Worm (Caenorhabditis elegans) whole organism, L4 larva: ENCODE results near the gene pho-8.

Experiments
- F10B5.3 ChIP-seq: sonication (generic microtip); optimal IDR thresholded peaks from 2 replicates; lab custom pipeline; 2016; ENCODE audit warnings: mild to moderate bottlenecking, missing genetic modification characterization, missing compliant biosample characterization
- F49E8.2 ChIP-seq: sonication (generic microtip); optimal IDR thresholded peaks from 2 replicates; lab custom pipeline; 2016; ENCODE audit warnings: missing compliant biosample characterization, mild to moderate bottlenecking, missing genetic modification characterization, borderline replicate concordance
- R02D3.7 ChIP-seq: fragments of 150-350 bp; sonication (generic microtip); optimal IDR thresholded peaks from 3 replicates; lab custom pipeline; 2014; ENCODE audit warnings: missing biosample characterization, missing genetic modification characterization
- T20F7.1 ChIP-seq: fragments of 200-800 bp; sonication (Bioruptor generic); optimal IDR thresholded peaks from 2 replicates; lab custom pipeline; 2018; ENCODE audit warnings: mild to moderate bottlenecking, missing genetic modification characterization, missing compliant biosample characterization
- Y105C5A.15 ChIP-seq: fragments of 200-800 bp; sonication (Bioruptor generic); IDR thresholded peaks from 2 replicates; pipeline ENCODE4 v1.3.6; 2022; ENCODE audit warnings: missing genetic modification characterization, missing compliant biosample characterization
- Y5F2A.4 ChIP-seq: fragments of 200-800 bp; sonication (Bioruptor generic); optimal IDR thresholded peaks from 2 replicates; lab custom pipeline; 2018; ENCODE audit warnings: mild to moderate bottlenecking, missing genetic modification characterization, missing compliant biosample characterization
- aha-1 ChIP-seq: fragments of 150-350 bp; peaks from one replicate; lab custom pipeline; 2014; ENCODE audit warnings: missing biosample characterization, missing genetic modification characterization
- attf-4 ChIP-seq: sonication (generic microtip); optimal IDR thresholded peaks from 3 replicates; lab custom pipeline; 2017; ENCODE audit warnings: missing biosample characterization, missing genetic modification characterization
- ceh-28 ChIP-seq: fragments of 150-350 bp; optimal IDR thresholded peaks from 2 replicates; lab custom pipeline; 2014; ENCODE audit warnings: missing biosample characterization, missing genetic modification reagents, missing genetic modification characterization
- ceh-32 ChIP-seq: sonication (generic microtip); optimal IDR thresholded peaks from 2 replicates; lab custom pipeline; 2016; ENCODE audit warnings: mild to moderate bottlenecking, missing genetic modification characterization, missing compliant biosample characterization; ENCODE audit not compliant: poor library complexity
- ces-1 ChIP-seq: fragments of 150-350 bp; sonication (generic microtip); optimal IDR thresholded peaks from 4 replicates; lab custom pipeline; 2014; ENCODE audit warnings: missing biosample characterization, missing genetic modification reagents, missing genetic modification characterization
- ctbp-1 ChIP-seq: fragments of 200-800 bp; sonication (Bioruptor generic); IDR thresholded peaks from 2 replicates; pipeline ENCODE4 v1.3.6; 2022; ENCODE audit warnings: missing genetic modification reagents, missing genetic modification characterization, missing compliant biosample characterization
- daf-16 ChIP-seq, 3 experiments: sonication (generic microtip); optimal IDR thresholded peaks; 2 replicates each; lab custom pipeline; 2016 to 2017; ENCODE audit warnings: missing genetic modification characterization in 3 of 3, missing genetic modification reagents in 3 of 3, mild to moderate bottlenecking in 2 of 3, missing compliant biosample characterization in 2 of 3, missing biosample characterization in 1 of 3, moderate library complexity in 1 of 3
- daf-19 ChIP-seq: fragments of 200-800 bp; sonication (Bioruptor generic); conservative IDR thresholded peaks from 2 replicates; pipeline ENCODE4 v1.3.6; 2022; ENCODE audit warnings: missing genetic modification characterization, missing compliant biosample characterization
- daf-8 ChIP-seq: fragments of 200-800 bp; sonication (Bioruptor generic); IDR thresholded peaks from 2 replicates; pipeline ENCODE4 v1.3.6; 2022; ENCODE audit warnings: missing genetic modification characterization, missing compliant biosample characterization
- dmd-6 ChIP-seq: fragments of 200-800 bp; sonication (Bioruptor generic); IDR thresholded peaks from 2 replicates; pipeline ENCODE4 v1.3.6; 2022; ENCODE audit warnings: missing genetic modification reagents, missing genetic modification characterization, missing compliant biosample characterization
- dve-1 ChIP-seq: sonication (generic microtip); optimal IDR thresholded peaks from 2 replicates; lab custom pipeline; 2017; ENCODE audit warnings: antibody characterized with exemption, mild to moderate bottlenecking, missing genetic modification characterization, missing compliant biosample characterization; ENCODE audit not compliant: insufficient read depth
- egl-43 ChIP-seq: fragments of 200-800 bp; sonication (Bioruptor generic); IDR thresholded peaks from 2 replicates; pipeline ENCODE4 v1.3.6; 2022; ENCODE audit warnings: missing genetic modification reagents, missing genetic modification characterization, missing compliant biosample characterization
- hif-1 ChIP-seq, 2 experiments: sonication (generic microtip); optimal IDR thresholded peaks; 2 replicates each; lab custom pipeline; 2016 to 2017; ENCODE audit warnings: missing compliant biosample characterization in 2 of 2, missing genetic modification characterization in 2 of 2, missing genetic modification reagents in 2 of 2, missing genotype in 2 of 2, mild to moderate bottlenecking in 1 of 2
- hlh-11 ChIP-seq: fragments of 200-800 bp; sonication (Bioruptor generic); optimal IDR thresholded peaks from 2 replicates; lab custom pipeline; 2018; ENCODE audit warnings: mild to moderate bottlenecking, missing genetic modification characterization, missing compliant biosample characterization
- hlh-30 ChIP-seq: sonication (generic microtip); optimal IDR thresholded peaks from 2 replicates; lab custom pipeline; 2017; ENCODE audit warnings: antibody characterized with exemption, mild to moderate bottlenecking, missing genetic modification characterization, missing compliant biosample characterization; ENCODE audit not compliant: insufficient read depth
- jun-1 ChIP-seq: fragments of 150-350 bp; optimal IDR thresholded peaks from 2 replicates; lab custom pipeline; 2014; ENCODE audit warnings: missing biosample characterization, missing genetic modification reagents, missing genetic modification characterization
- lin-1 ChIP-seq: fragments of 200-800 bp; sonication (Bioruptor generic); IDR thresholded peaks from 2 replicates; pipeline ENCODE4 v1.3.6; 2022; ENCODE audit warnings: missing genetic modification reagents, missing genetic modification characterization, missing compliant biosample characterization
- lsy-2 ChIP-seq, 2 experiments: fragments of 150-350 bp in 1 of 2; sonication (generic microtip) in 1 of 2; optimal IDR thresholded peaks; 2 replicates each; lab custom pipeline; 2014 to 2017; ENCODE audit warnings: missing biosample characterization in 2 of 2, missing genetic modification characterization in 2 of 2
- mep-1 ChIP-seq: fragments of 150-350 bp; sonication (generic microtip); optimal IDR thresholded peaks from 3 replicates; lab custom pipeline; 2014; ENCODE audit warnings: missing biosample characterization, missing genetic modification characterization
- nhr-11 ChIP-seq: fragments of 150-350 bp; optimal IDR thresholded peaks from 2 replicates; lab custom pipeline; 2014; ENCODE audit warnings: missing biosample characterization, missing genetic modification characterization
- nhr-237 ChIP-seq: sonication (generic microtip); optimal IDR thresholded peaks from 2 replicates; lab custom pipeline; 2017; ENCODE audit warnings: missing biosample characterization, missing genetic modification characterization
- nhr-41 ChIP-seq: fragments of 200-800 bp; sonication (Bioruptor generic); IDR thresholded peaks from 2 replicates; pipeline ENCODE4 v1.3.6; 2022; ENCODE audit warnings: missing genetic modification reagents, missing genetic modification characterization, missing compliant biosample characterization
- nhr-77 ChIP-seq: fragments of 150-350 bp; optimal IDR thresholded peaks from 2 replicates; lab custom pipeline; 2014; ENCODE audit warnings: missing biosample characterization, missing genetic modification characterization
- pha-4 ChIP-seq, 2 experiments: fragments of 150-350 bp in 1 of 2; fragments of 200-800 bp in 1 of 2; sonication (Bioruptor generic) in 1 of 2; IDR thresholded peaks in 1 of 2; optimal IDR thresholded peaks in 1 of 2; 2 replicates each; pipeline versions ENCODE4 v1.3.6 to Lab custom; 2014 to 2022; ENCODE audit warnings: missing genetic modification characterization in 2 of 2, missing genetic modification reagents in 2 of 2, missing biosample characterization in 1 of 2, missing compliant biosample characterization in 1 of 2
- pqm-1 ChIP-seq: sonication (generic microtip); optimal IDR thresholded peaks from 2 replicates; lab custom pipeline; 2017; ENCODE audit warnings: missing biosample characterization, missing genetic modification characterization
- rbr-2 ChIP-seq: sonication (generic microtip); optimal IDR thresholded peaks from 2 replicates; lab custom pipeline; 2016; ENCODE audit warnings: missing genotype, missing genetic modification characterization, missing compliant biosample characterization
- saeg-2 ChIP-seq: fragments of 200-800 bp; sonication (Bioruptor generic); IDR thresholded peaks from 2 replicates; pipeline ENCODE4 v1.3.6; 2022; ENCODE audit warnings: missing genetic modification reagents, missing genetic modification characterization, missing compliant biosample characterization
- zip-2 ChIP-seq: fragments of 150-350 bp; optimal IDR thresholded peaks from 2 replicates; lab custom pipeline; 2014; ENCODE audit warnings: missing biosample characterization, missing genetic modification characterization
- ztf-7 ChIP-seq: fragments of 150-350 bp; optimal IDR thresholded peaks from 2 replicates; lab custom pipeline; 2014; ENCODE audit warnings: missing biosample characterization, missing genetic modification characterization

Gene pho-8

DNA sequence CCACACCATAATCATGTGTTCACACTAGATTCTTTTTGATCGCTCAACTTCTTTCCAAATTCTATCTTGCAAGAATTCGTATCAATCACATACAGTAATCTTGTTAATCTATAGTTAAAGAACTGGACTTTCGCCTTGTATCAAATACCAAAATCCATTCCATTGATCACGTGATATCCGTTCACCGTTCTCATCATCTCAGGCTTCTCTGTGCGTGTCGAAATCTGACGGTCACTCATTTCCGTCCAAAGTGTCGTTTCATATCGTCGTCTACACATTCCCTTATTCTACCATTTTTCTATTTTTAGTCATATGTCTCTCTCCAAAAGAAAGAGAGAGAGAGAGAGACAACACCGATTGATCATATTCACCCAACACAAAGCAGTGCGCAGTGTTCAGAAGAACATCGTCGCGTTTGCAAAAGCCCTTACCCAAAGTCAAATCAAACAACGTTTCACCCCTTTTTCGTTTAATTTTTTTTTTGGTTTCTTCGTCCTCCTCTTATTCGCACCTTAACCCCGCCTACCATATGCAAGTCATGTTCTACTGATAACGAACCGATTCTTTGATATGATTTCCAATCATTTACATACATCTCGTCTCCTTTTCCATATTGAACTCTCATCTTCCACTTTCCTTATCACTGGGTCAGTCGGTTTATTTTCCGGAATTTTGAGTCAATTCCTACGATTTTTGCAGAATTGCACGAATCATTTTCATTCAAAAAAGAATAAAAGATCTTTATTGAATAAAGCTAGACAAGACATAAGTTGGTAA is 25.9 kb downstream of the pho-8 start (continued):
- TF ChIP-seq lin-1 (GFP tag; lab: Robert Waterston, UW) (0 out of 2 replicates have a peak, but pooled peaks have one; percentile 10), ces-1 (no peak)
- TF ChIP-seq, all 104 proteins: peak for 18

DNA sequence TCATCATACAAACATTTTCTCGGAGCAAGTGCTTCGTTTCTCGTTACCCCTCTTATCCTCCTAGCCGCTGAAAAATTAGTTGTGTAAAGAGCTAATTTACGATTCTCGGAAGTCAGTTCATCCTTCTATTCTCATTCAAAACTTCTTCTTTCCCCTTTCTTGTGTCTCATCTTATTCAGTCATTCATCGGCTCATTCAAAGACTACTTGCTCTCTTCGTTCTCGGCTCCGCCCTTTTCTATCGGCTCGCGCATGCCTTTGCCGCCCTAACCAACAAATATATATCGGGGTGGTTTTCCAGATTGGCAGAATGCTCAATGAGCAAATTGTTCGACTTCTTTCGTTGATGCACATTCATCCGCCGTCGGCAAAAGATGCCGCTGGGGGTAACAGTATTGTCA is 27.0 kb downstream of the pho-8 start, which contains the start of gene R13H4.5:
Gene R13H4.5 (plus strand): TSS at position 301 of the 400 bp plus-strand sequence.
- 0 out of 2 replicates have a peak, but pooled peaks have one; percentile 7 for TF ChIP-seq ctbp-1 (GFP tag; lab: Robert Waterston, UW)
- no peak for TF ChIP-seq hif-1 (tag; optimal IDR thresholded peaks at IDR 0.05; lab: Kevin White, UChicago)
- TF ChIP-seq aha-1 (tag; lab: Kevin White, UChicago), result peak; percentile 2
- TF ChIP-seq, all 104 proteins: peak for 2

- TF ChIP-seq aha-1 (tag; lab: Kevin White, UChicago), result peak; percentile 93
- no peak for TF ChIP-seq saeg-2 (GFP tag; lab: Robert Waterston, UW)
- peak; percentile 16 for TF ChIP-seq T20F7.1 (GFP tag; lab: Kevin White, UChicago)
- peak; percentile 23 for TF ChIP-seq pqm-1 (tag; lab: Kevin White, UChicago)
- TF ChIP-seq mep-1 (tag; lab: Kevin White, UChicago), result peak; percentile 29
- peak; percentile 49 for TF ChIP-seq dve-1
- no peak for TF ChIP-seq hlh-11 (tag; lab: Kevin White, UChicago)
- peak; percentile 53 for TF ChIP-seq dmd-6 (GFP tag; lab: Robert Waterston, UW)
- peak; percentile 23 for TF ChIP-seq nhr-77
- no peak for TF ChIP-seq jun-1 (tag; lab: Kevin White, UChicago)
- no peak for TF ChIP-seq daf-16 (GFP tag; optimal IDR thresholded peaks at IDR 0.05; lab: Kevin White, UChicago)
- peak; percentile 77 for TF ChIP-seq daf-16 (tag; optimal IDR thresholded peaks at IDR 0.05; lab: Kevin White, UChicago)
- TF ChIP-seq lsy-2 (tag; optimal IDR thresholded peaks at IDR 0.05; lab: Kevin White, UChicago), result peak in 1 of 2 experiments; percentile 17
These were observed 28.6 kb downstream of the pho-8 start for ce11 chrV:11861880-11862544.

DNA sequence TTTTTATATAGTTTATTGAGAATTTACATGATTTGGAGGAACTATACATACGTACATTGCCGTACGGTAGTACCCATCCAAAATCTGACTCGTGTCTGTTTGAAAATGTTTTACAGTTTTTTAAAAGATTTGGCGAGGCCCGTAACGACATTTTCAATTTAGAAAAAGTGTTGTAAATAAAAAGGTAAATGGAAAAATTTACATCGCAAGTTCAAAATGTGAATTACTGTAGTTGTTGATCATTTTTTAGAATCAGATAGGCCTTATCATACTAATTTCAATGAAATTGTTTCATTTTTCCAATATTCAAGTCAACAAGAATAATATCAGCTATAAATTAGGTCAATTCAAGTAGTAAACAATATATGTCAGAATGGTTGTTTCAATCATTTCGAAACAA is 29.4 kb downstream of the pho-8 start, which contains the start of gene R13H4.6:
Gene R13H4.6 (plus strand): TSS at position 301 of the 400 bp plus-strand sequence.
- no peak for TF ChIP-seq daf-16 (GFP tag; optimal IDR thresholded peaks at IDR 0.05; lab: Kevin White, UChicago)
- TF ChIP-seq daf-16 (tag; optimal IDR thresholded peaks at IDR 0.05; lab: Kevin White, UChicago), result peak; percentile 89
- TF ChIP-seq ztf-7, result no peak
- no peak for TF ChIP-seq hlh-30

DNA sequence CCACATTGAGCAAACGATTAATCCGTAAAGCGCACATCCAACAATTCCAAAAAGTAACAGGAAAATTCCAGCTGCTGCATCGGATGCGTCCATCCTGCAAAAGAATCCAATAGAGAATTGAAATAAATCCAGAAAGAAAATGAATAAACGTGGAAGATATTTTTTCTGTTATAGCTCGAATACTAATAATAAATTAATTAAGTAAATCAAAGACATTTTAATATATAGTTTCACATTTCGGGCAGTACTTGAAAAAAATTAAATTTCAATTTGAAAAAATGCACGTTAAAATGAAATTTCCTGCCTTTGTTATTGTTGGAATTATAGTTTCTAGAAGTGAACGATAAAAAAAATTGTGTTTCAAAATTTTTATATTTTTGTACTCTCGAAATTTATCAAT is 34.7 kb downstream of the pho-8 start, which contains the start of gene R13H4.7:
Gene R13H4.7 (minus strand): TSS at position 101 of the 400 bp plus-strand sequence.
- TF ChIP-seq Y105C5A.15 (GFP tag; lab: Robert Waterston, UW) (no peak), pha-4 (GFP tag; IDR thresholded peaks at IDR 0.05; lab: Robert Waterston, UW) (no peak), pha-4 (tag; optimal IDR thresholded peaks at IDR 0.05; lab: Kevin White, UChicago) (no peak), ceh-32 (tag; lab: Kevin White, UChicago) (no peak), nhr-237 (tag; lab: Kevin White, UChicago) (no peak), R02D3.7 (tag; lab: Kevin White, UChicago) (no peak), rbr-2 (tag; lab: Kevin White, UChicago) (no peak), daf-8 (GFP tag; lab: Robert Waterston, UW) (no peak), F10B5.3 (tag; lab: Kevin White, UChicago) (no peak), nhr-11 (tag; lab: Kevin White, UChicago) (no peak), F49E8.2 (tag; lab: Kevin White, UChicago) (no peak), attf-4 (tag; lab: Kevin White, UChicago) (no peak), nhr-41 (GFP tag; lab: Robert Waterston, UW) (no peak), egl-43 (GFP tag; lab: Robert Waterston, UW) (no peak), daf-19 (GFP tag; lab: Robert Waterston, UW) (no peak), zip-2 (tag; lab: Kevin White, UChicago) (no peak), ceh-28 (tag; lab: Kevin White, UChicago) (no peak), Y5F2A.4 (no peak)
- TF ChIP-seq, all 104 proteins: peak for 0
